Worm (Caenorhabditis elegans): Measurements from ENCODE around the gene C46E10.8.

DNA sequence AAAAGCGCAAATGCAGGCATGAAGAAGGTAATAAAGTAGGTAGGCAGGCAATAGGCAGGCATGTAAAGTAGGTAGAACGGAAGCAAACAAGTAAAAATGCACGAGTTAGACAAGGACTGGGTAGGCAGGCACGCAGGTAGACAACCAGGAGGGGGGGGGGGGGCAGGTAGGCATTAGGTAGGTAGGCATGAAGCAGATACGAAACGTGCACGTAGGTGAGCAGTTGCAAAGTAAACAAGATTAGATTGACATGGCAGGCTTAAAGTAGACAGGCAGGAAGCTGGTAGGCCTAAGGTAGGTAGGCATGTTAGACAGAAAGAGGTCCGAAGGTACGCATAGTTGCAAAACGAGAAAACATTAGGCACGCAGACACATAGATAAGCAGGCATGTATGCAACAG, 48.9 kb downstream of the C46E10.8 start:
- TF ChIP-seq him-1 (tag; optimal IDR thresholded peaks at IDR 0.05) (no peak), W03F9.2 (tag; optimal IDR thresholded peaks at IDR 0.05) (no peak), dao-5 (tag; optimal IDR thresholded peaks at IDR 0.05) (no peak)
